Fruit fly (Drosophila melanogaster) Kc167 (cell line): ENCODE data around the gene CG18749.

ENCODE experiments used
- Myc ChIP-seq: fragments of >200 bp; optimal IDR thresholded peaks from 2 replicates; lab custom pipeline; 2017; ENCODE audit warnings: missing external identifiers
- Sin3A ChIP-seq: fragments of >200 bp; optimal IDR thresholded peaks from 2 replicates; lab custom pipeline; 2018; ENCODE audit warnings: missing external identifiers
- h ChIP-seq: fragments of >200 bp; optimal IDR thresholded peaks from 3 replicates; lab custom pipeline; 2018; ENCODE audit warnings: missing external identifiers
- insv ChIP-seq: fragments of >200 bp; optimal IDR thresholded peaks from 3 replicates; lab custom pipeline; 2018; ENCODE audit warnings: missing external identifiers
- psq ChIP-seq: fragments of >200 bp; optimal IDR thresholded peaks from 2 replicates; lab custom pipeline; 2017; ENCODE audit warnings: missing external identifiers
- ttk ChIP-seq: sonication (Bioruptor generic); optimal IDR thresholded peaks from 2 replicates; lab custom pipeline; 2017; ENCODE audit warnings: missing external identifiers

The CG18749 gene

dm6 chr3R:8210837-8211488 is 32.9 kb upstream of the CG18749 start:
- TF ChIP-seq Myc (lab: Kevin White, UChicago) (no peak), psq (lab: Kevin White, UChicago) (no peak), h (lab: Kevin White, UChicago) (no peak), ttk (lab: Kevin White, UChicago) (no peak), insv (no peak), Sin3A (lab: Kevin White, UChicago) (no peak)

dm6 chr3R:8212594-8212993 is 31.3 kb upstream of the CG18749 start:
- TF ChIP-seq insv, result no peak
- no peak for TF ChIP-seq ttk (lab: Kevin White, UChicago)
- no peak for TF ChIP-seq h (lab: Kevin White, UChicago)
- no peak for TF ChIP-seq psq (lab: Kevin White, UChicago)
- TF ChIP-seq Sin3A (lab: Kevin White, UChicago), result no peak
- TF ChIP-seq Myc (lab: Kevin White, UChicago), result no peak

- TF ChIP-seq Sin3A (lab: Kevin White, UChicago) (no peak), Myc (lab: Kevin White, UChicago) (no peak), h (lab: Kevin White, UChicago) (no peak), insv (no peak), ttk (lab: Kevin White, UChicago) (no peak), psq (lab: Kevin White, UChicago) (no peak)
Observed at dm6 chr3R:8215528-8216189, 28.2 kb upstream of the CG18749 start.

- TF ChIP-seq Sin3A (lab: Kevin White, UChicago) (no peak), h (lab: Kevin White, UChicago) (no peak), psq (lab: Kevin White, UChicago) (no peak)
Observed at dm6 chr3R:8217727-8218126, 26.1 kb upstream of the CG18749 start, which contains the start of gene CG7800. TSS of gene CG7800 (plus strand) at chr3R:8217957.

dm6 chr3R:8219891-8220290 is 24.0 kb upstream of the CG18749 start, which contains the start of gene CG18249:
TSS of gene CG18249 (plus strand) at chr3R:8220146.
- TF ChIP-seq Myc (lab: Kevin White, UChicago) (no peak), ttk (lab: Kevin White, UChicago) (no peak), insv (no peak), psq (lab: Kevin White, UChicago) (no peak), h (lab: Kevin White, UChicago) (no peak)

dm6 chr3R:8223074-8223597 is 20.7 kb upstream of the CG18749 start:
- TF ChIP-seq psq (lab: Kevin White, UChicago) (no peak), Sin3A (lab: Kevin White, UChicago) (no peak), ttk (lab: Kevin White, UChicago) (no peak), h (lab: Kevin White, UChicago) (no peak), Myc (lab: Kevin White, UChicago) (no peak), insv (no peak)

- no peak for TF ChIP-seq Myc (lab: Kevin White, UChicago)
- no peak for TF ChIP-seq h (lab: Kevin White, UChicago)
- TF ChIP-seq Sin3A (lab: Kevin White, UChicago), result no peak
- TF ChIP-seq psq (lab: Kevin White, UChicago), result no peak
- TF ChIP-seq ttk (lab: Kevin White, UChicago), result no peak
- TF ChIP-seq insv, result no peak
Observed at dm6 chr3R:8224726-8225460, 19.0 kb upstream of the CG18749 start.

dm6 chr3R:8225461-8225971 is 18.3 kb upstream of the CG18749 start:
- no peak for TF ChIP-seq Sin3A (lab: Kevin White, UChicago)

- TF ChIP-seq ttk (lab: Kevin White, UChicago) (no peak), Sin3A (lab: Kevin White, UChicago) (no peak), insv (no peak)
Observed at dm6 chr3R:8227344-8227743, 16.5 kb upstream of the CG18749 start.

- TF ChIP-seq insv, result no peak
- TF ChIP-seq h (lab: Kevin White, UChicago), result no peak
- TF ChIP-seq Myc (lab: Kevin White, UChicago), result no peak
- TF ChIP-seq Sin3A (lab: Kevin White, UChicago), result no peak
- TF ChIP-seq ttk (lab: Kevin White, UChicago), result no peak
- TF ChIP-seq psq (lab: Kevin White, UChicago), result no peak
Observed at dm6 chr3R:8233370-8233773, 10.5 kb upstream of the CG18749 start, which contains the start of gene PolI. TSS of gene PolI (plus strand) at chr3R:8233507.

- TF ChIP-seq Sin3A (lab: Kevin White, UChicago), result no peak
- no peak for TF ChIP-seq ttk (lab: Kevin White, UChicago)
- no peak for TF ChIP-seq h (lab: Kevin White, UChicago)
- TF ChIP-seq insv, result no peak
- no peak for TF ChIP-seq psq (lab: Kevin White, UChicago)
- TF ChIP-seq Myc (lab: Kevin White, UChicago), result no peak
Observed at dm6 chr3R:8233864-8234263, 10.0 kb upstream of the CG18749 start.
